Fruit fly (Drosophila melanogaster): ENCODE data around the gene CG12115.

The CG12115 gene

dm6 chrX:9195311-9195710, 4.9 kb upstream of the CG12115 start:
- TF ChIP-seq noc (tag; optimal IDR thresholded peaks at IDR 0.05), result no peak

dm6 chrX:9193604-9194003, 3.2 kb upstream of the CG12115 start, which contains the start of gene CG12106:
Gene CG12106, plus strand, starts transcription at chrX:9193898.
- TF ChIP-seq noc (tag; optimal IDR thresholded peaks at IDR 0.05), result peak; percentile 30

- TF ChIP-seq noc (tag; optimal IDR thresholded peaks at IDR 0.05), result no peak
These were observed 2.0 kb upstream of the CG12115 start, which contains the start of gene CG12056 for dm6 chrX:9192429-9192828. Gene CG12056, plus strand, starts transcription at chrX:9192669.

- no peak for TF ChIP-seq noc (tag; optimal IDR thresholded peaks at IDR 0.05)
These were observed 952 bp upstream of the CG12115 start, which contains the start of gene CG12057 for dm6 chrX:9191357-9191756. Gene CG12057, plus strand, starts transcription at chrX:9191657.

dm6 chrX:9187429-9187828, 3.0 kb downstream of the CG12115 start:
- TF ChIP-seq noc (tag; optimal IDR thresholded peaks at IDR 0.05), result no peak

dm6 chrX:9168273-9168672, 22.1 kb downstream of the CG12115 start:
- no peak for TF ChIP-seq noc (tag; optimal IDR thresholded peaks at IDR 0.05)

dm6 chrX:9164510-9165506, 25.6 kb downstream of the CG12115 start:
- no peak for TF ChIP-seq noc (tag; optimal IDR thresholded peaks at IDR 0.05)

- TF ChIP-seq noc (tag; optimal IDR thresholded peaks at IDR 0.05), result no peak
These were observed 26.5 kb downstream of the CG12115 start for dm6 chrX:9163645-9164509.

dm6 chrX:9163110-9163509, 27.3 kb downstream of the CG12115 start, which contains the start of gene mei-P26:
Gene mei-P26, plus strand, starts transcription at chrX:9163255.
- no peak for TF ChIP-seq noc (tag; optimal IDR thresholded peaks at IDR 0.05)

- no peak for TF ChIP-seq noc (tag; optimal IDR thresholded peaks at IDR 0.05)
These were observed 28.5 kb downstream of the CG12115 start, which contains the start of the genes Zpr1 and CG44532 for dm6 chrX:9161912-9162311. Gene Zpr1, minus strand, starts transcription at chrX:9162090. Gene CG44532, plus strand, starts transcription at chrX:9162092.

dm6 chrX:9159736-9160135, 30.7 kb downstream of the CG12115 start, which contains the start of gene NdufA3:
Gene NdufA3, minus strand, starts transcription at chrX:9160052.
- TF ChIP-seq noc (tag; optimal IDR thresholded peaks at IDR 0.05), result no peak

- no peak for TF ChIP-seq noc (tag; optimal IDR thresholded peaks at IDR 0.05)
These were observed 32.0 kb downstream of the CG12115 start, which contains the start of the genes Ost48 and Dlip1 for dm6 chrX:9158366-9158765. Gene Ost48, minus strand, starts transcription at chrX:9158515. Gene Dlip1, plus strand, starts transcription at chrX:9158622.

dm6 chrX:9156388-9156823, 34.0 kb downstream of the CG12115 start, which contains the start of gene His3.3B:
Gene His3.3B, minus strand, starts transcription at chrX:9156669.
- peak; percentile 71 for TF ChIP-seq noc (tag; optimal IDR thresholded peaks at IDR 0.05)

- no peak for TF ChIP-seq noc (tag; optimal IDR thresholded peaks at IDR 0.05)
These were observed 34.6 kb downstream of the CG12115 start for dm6 chrX:9155715-9156387.

dm6 chrX:9155134-9155533, 35.3 kb downstream of the CG12115 start:
- TF ChIP-seq noc (tag; optimal IDR thresholded peaks at IDR 0.05), result peak; percentile 26
